Worm (Caenorhabditis elegans) whole organism, late embryonic: ENCODE measurements around the gene sulp-4.

Experiments used
- T23F11.4 ChIP-seq: fragments of 200-800 bp; sonication (Bioruptor generic); optimal IDR thresholded peaks from 2 replicates; lab custom pipeline; 2018; ENCODE audit warnings: mild to moderate bottlenecking, missing genetic modification characterization, missing compliant biosample characterization
- ama-1 ChIP-seq: fragments of 150-350 bp; optimal IDR thresholded peaks from 2 replicates; lab custom pipeline; 2014
- fax-1 ChIP-seq: sonication (generic microtip); optimal IDR thresholded peaks from 2 replicates; lab custom pipeline; 2016; ENCODE audit warnings: missing genotype, missing genetic modification characterization, missing compliant biosample characterization
- madf-2 ChIP-seq: sonication (generic microtip); optimal IDR thresholded peaks from 2 replicates; lab custom pipeline; 2017; ENCODE audit warnings: missing genetic modification characterization, missing compliant biosample characterization
- nhr-11 ChIP-seq: fragments of 150-350 bp; optimal IDR thresholded peaks from 2 replicates; lab custom pipeline; 2014; ENCODE audit warnings: missing biosample characterization, missing genetic modification characterization
- pha-4 ChIP-seq: fragments of 150-350 bp; optimal IDR thresholded peaks from 2 replicates; lab custom pipeline; 2018; ENCODE audit warnings: missing biosample characterization, missing genetic modification reagents, missing genetic modification characterization
- sox-4 ChIP-seq: sonication (generic microtip); optimal IDR thresholded peaks from 2 replicates; lab custom pipeline; 2017; ENCODE audit warnings: mild to moderate bottlenecking, missing genetic modification characterization, inconsistent platforms, missing compliant biosample characterization

- TF ChIP-seq sox-4 (tag; lab: Kevin White, UChicago) (no peak), nhr-11 (tag; lab: Kevin White, UChicago) (no peak), ama-1 (lab: Kevin White, UChicago) (no peak), T23F11.4 (GFP tag; lab: Kevin White, UChicago) (no peak), pha-4 (tag; lab: Kevin White, UChicago) (no peak), madf-2 (tag; lab: Kevin White, UChicago) (no peak), fax-1 (tag; lab: Kevin White, UChicago) (no peak)
Measured at ce11 chrV:11919639-11920038, 44.5 kb downstream of the sulp-4 start.
